Worm (Caenorhabditis elegans) whole organism, mixed stage, embryonic: ENCODE results near the gene ugt-7.

Source experiments
- ceh-39 ChIP-seq: fragments of 150-350 bp; optimal IDR thresholded peaks from 2 replicates; lab custom pipeline; 2014; ENCODE audit warnings: missing biosample characterization, missing genetic modification characterization
- elt-1 ChIP-seq: sonication (generic microtip); optimal IDR thresholded peaks from 2 replicates; lab custom pipeline; 2017; ENCODE audit warnings: missing genetic modification characterization, mild to moderate bottlenecking, missing compliant biosample characterization, antibody characterized with exemption, moderate library complexity, borderline replicate concordance; ENCODE audit not compliant: insufficient read depth
- nhr-237 ChIP-seq: fragments of 150-350 bp; optimal IDR thresholded peaks from 2 replicates; lab custom pipeline; 2014; ENCODE audit warnings: missing biosample characterization, missing genetic modification characterization
- nhr-28 ChIP-seq: fragments of 150-350 bp; optimal IDR thresholded peaks from 2 replicates; lab custom pipeline; 2014; ENCODE audit warnings: missing biosample characterization, missing genetic modification characterization
- snpc-4 ChIP-seq: fragments of 150-350 bp; optimal IDR thresholded peaks from 2 replicates; lab custom pipeline; 2014; ENCODE audit warnings: missing biosample characterization, missing genetic modification characterization
- unc-39 ChIP-seq: fragments of 150-350 bp; optimal IDR thresholded peaks from 2 replicates; lab custom pipeline; 2014; ENCODE audit warnings: missing biosample characterization, missing genetic modification characterization

DNA sequence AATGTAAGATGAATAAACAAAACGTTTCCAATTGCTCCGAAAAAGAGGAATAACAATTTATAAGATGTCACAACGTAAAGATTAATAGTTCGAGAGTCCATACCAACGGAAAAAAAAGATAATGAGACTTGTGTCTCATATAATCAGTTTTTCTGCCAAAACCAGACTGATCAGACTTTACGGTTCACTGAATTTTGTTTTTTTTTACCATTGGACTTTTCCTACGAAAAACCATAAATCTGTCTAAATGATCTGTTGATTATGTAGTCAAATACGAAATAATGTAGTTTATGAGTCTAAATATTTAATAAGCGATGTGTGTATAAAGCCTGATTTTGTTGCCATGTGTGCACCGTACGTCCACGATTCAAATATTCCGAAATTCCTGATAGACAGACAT, 21.3 kb downstream of the ugt-7 start, which contains the start of gene srsx-11:
- TF ChIP-seq elt-1 (no peak), snpc-4 (tag; lab: Kevin White, UChicago) (no peak), nhr-237 (tag; lab: Kevin White, UChicago) (no peak), unc-39 (tag; lab: Kevin White, UChicago) (no peak), ceh-39 (no peak), nhr-28 (tag; lab: Kevin White, UChicago) (no peak)
